Worm (Caenorhabditis elegans): ENCODE results near the gene Y66D12A.10.
A peak's percentile ranks its signal among the peaks of the same experiment; 100 is the strongest.

The Y66D12A.10 gene

DNA sequence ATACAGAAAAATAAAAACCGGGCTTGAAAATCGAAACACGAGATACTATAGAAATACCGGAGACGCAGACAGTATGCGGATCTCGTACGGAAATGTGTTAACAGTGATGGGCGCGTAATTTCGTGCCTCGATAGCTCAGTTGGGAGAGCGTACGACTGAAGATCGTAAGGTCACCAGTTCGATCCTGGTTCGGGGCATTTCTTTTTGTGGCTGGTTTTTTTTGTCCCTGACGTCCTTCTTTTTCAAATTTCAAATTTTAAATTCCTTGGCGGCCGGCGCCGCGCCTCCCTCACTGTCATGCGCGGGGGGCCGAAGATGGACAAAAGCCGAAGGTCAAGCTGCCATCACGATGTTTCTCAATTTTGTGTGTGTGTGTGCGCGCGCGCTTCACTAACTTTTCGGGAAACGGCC is 11.0 kb upstream of the Y66D12A.10 start (continued):
- TF ChIP-seq Y67H2A.10 (GFP tag; conservative IDR thresholded peaks at IDR 0.05): no peak
- 0 out of 2 replicates have a peak, but pooled peaks have one; percentile 50 for TF ChIP-seq ceh-100 (GFP tag; IDR thresholded peaks at IDR 0.05)
- TF ChIP-seq lag-1 (GFP tag; IDR thresholded peaks at IDR 0.05): no peak
- no peak for TF ChIP-seq rcor-1 (GFP tag; IDR thresholded peaks at IDR 0.05)
- no peak for TF ChIP-seq aptf-2 (GFP tag; conservative IDR thresholded peaks at IDR 0.05)
- peak; percentile 67 for TF ChIP-seq Y53G8AR.9 (GFP tag; conservative IDR thresholded peaks at IDR 0.05)
- peak; percentile 87 for TF ChIP-seq ztf-25 (GFP tag; IDR thresholded peaks at IDR 0.05)
- no peak for TF ChIP-seq ztf-22 (GFP tag; optimal IDR thresholded peaks at IDR 0.05)
- peak; percentile 62 for TF ChIP-seq dox-1 (GFP tag; IDR thresholded peaks at IDR 0.05)
- TF ChIP-seq nfya-1 (tag; optimal IDR thresholded peaks at IDR 0.05; ENCODE audit: borderline replicate concordance, insufficient read depth): no peak
- peak; percentile 18 for TF ChIP-seq lsl-1 (GFP tag; optimal IDR thresholded peaks at IDR 0.05)
- TF ChIP-seq B0261.1 (tag; optimal IDR thresholded peaks at IDR 0.05): peak; percentile 80
- TF ChIP-seq rec-8 (tag; optimal IDR thresholded peaks at IDR 0.05): peak in 1 of 2 experiments; percentile 23

DNA sequence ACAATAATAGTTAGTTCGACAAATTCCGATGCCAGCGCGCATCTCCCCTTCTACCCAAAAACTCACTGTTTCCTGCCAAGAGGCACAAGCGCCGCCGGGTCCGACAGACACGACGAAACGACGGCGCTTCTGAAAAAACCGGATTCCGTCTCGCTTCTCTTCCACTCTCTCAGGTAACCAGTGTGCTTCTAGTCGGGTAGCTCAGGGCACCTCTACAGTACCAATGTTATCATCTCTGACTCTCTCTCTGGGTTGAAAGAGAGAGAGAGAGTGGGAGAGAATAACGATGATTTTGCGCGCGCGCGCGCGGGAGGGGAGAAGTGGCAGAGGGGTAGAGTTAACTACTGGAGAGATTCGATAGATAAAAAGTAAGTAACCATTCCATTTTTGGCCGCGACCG is 8.8 kb upstream of the Y66D12A.10 start:
- TF ChIP-seq egrh-3 (GFP tag; IDR thresholded peaks at IDR 0.05) (peak; percentile 51; the same call in 1 of the 2 replicates), ztf-25 (GFP tag; IDR thresholded peaks at IDR 0.05) (no peak), lin-26 (GFP tag; IDR thresholded peaks at IDR 0.05) (0 out of 2 replicates have a peak, but pooled peaks have one; percentile 69), T07F8.4 (tag; optimal IDR thresholded peaks at IDR 0.05) (no peak), nhr-80 (tag; optimal IDR thresholded peaks at IDR 0.05) (no peak), zfh-2 (GFP tag; conservative IDR thresholded peaks at IDR 0.05) (peak; percentile 85)

DNA sequence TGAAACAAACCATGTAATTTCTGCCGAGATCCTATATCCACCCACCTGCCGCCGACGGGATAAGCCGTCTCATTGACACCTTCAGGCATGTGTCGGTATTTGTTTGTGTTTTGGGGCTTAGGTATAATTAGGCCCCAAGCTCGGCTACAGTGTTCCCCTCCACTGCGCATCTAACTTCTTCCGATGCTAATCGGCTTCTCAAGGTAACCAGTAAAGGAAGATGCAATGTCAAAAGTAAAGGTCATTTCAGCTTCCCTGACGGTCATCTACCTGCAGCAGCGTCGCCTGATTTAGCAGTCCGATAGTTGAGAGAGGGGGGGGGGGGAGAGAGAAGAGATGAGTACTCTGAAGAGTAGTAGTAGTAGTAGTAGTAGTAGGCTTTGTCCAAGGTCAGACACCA is 7.4 kb upstream of the Y66D12A.10 start:
- TF ChIP-seq akir-1 (GFP tag; optimal IDR thresholded peaks at IDR 0.05) (no peak), lag-1 (GFP tag; IDR thresholded peaks at IDR 0.05) (no peak), nhr-80 (tag; optimal IDR thresholded peaks at IDR 0.05) (no peak), ets-4 (GFP tag; optimal IDR thresholded peaks at IDR 0.05) (no peak), snpc-3.4 (tag; optimal IDR thresholded peaks at IDR 0.05) (no peak), nfyb-1 (GFP tag; IDR thresholded peaks at IDR 0.05) (no peak), him-1 (tag; optimal IDR thresholded peaks at IDR 0.05) (no peak), pha-4 (tag; optimal IDR thresholded peaks at IDR 0.05) (no peak), lsy-27 (tag; optimal IDR thresholded peaks at IDR 0.05; ENCODE audit: borderline replicate concordance, insufficient read depth) (no peak), lin-35 (GFP tag; optimal IDR thresholded peaks at IDR 0.05) (no peak), zfh-2 (GFP tag; conservative IDR thresholded peaks at IDR 0.05) (no peak), aptf-2 (GFP tag; conservative IDR thresholded peaks at IDR 0.05) (no peak), F37B4.10 (GFP tag; IDR thresholded peaks at IDR 0.05) (no peak), gei-17 (GFP tag; optimal IDR thresholded peaks at IDR 0.05) (no peak), hlh-26 (GFP tag; conservative IDR thresholded peaks at IDR 0.05) (no peak), Y56A3A.18 (GFP tag; IDR thresholded peaks at IDR 0.05) (no peak), K11D2.4 (GFP tag; IDR thresholded peaks at IDR 0.05) (no peak)

DNA sequence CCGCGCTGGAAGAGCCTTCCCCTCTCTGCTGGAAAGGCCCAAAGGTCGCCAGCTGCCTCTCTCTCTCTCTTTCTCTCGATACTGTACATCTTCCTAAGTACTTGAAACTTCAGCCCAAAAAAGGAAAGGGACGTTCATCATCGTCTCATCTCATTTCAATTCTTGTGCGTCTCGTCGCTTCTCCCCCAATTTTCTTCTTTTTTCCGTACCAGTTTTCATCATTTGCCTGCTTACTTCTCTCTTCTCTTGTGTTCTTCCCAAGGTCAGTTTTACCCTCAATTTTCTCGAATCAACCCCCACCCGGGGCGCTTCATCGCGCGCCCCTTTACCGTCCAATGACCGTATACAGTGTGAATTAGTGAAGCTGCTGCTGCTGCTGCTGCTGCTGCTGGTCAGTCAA is 6.0 kb upstream of the Y66D12A.10 start:
- TF ChIP-seq somi-1 (GFP tag; optimal IDR thresholded peaks at IDR 0.05) (no peak), zfh-2 (GFP tag; conservative IDR thresholded peaks at IDR 0.05) (peak; percentile 48; the same call in 1 of the 2 replicates), lin-54 (GFP tag; optimal IDR thresholded peaks at IDR 0.05) (no peak), lin-26 (GFP tag; IDR thresholded peaks at IDR 0.05) (0 out of 2 replicates have a peak, but pooled peaks have one; percentile 37), snpc-1.3 (tag; optimal IDR thresholded peaks at IDR 0.05; ENCODE audit: insufficient read depth) (no peak), bed-2 (GFP tag; IDR thresholded peaks at IDR 0.05) (no peak)

Measured in whole organism, young adult.